Fruit fly (Drosophila melanogaster): ENCODE measurements around the gene Sr-CIV.

Sr-CIV gene

dm6 chr2L:3555408-3556058 is 31.7 kb upstream of the Sr-CIV start (continued):
- no peak for TF ChIP-seq CG8290 (GFP tag; optimal IDR thresholded peaks at IDR 0.05)
- no peak for TF ChIP-seq CG8290 (tag; optimal IDR thresholded peaks at IDR 0.05)
- TF ChIP-seq CG4854 (GFP tag; optimal IDR thresholded peaks at IDR 0.05): no peak
- TF ChIP-seq sisA (GFP tag; IDR thresholded peaks at IDR 0.05): no peak
- TF ChIP-seq kah (GFP tag; optimal IDR thresholded peaks at IDR 0.05): no peak
- no peak for TF ChIP-seq CG18476 (GFP tag; optimal IDR thresholded peaks at IDR 0.05)
- no peak for TF ChIP-seq Drgx (GFP tag; IDR thresholded peaks at IDR 0.05)
- TF ChIP-seq ash1 (GFP tag; optimal IDR thresholded peaks at IDR 0.05): no peak
- TF ChIP-seq BEAF-32 (GFP tag; optimal IDR thresholded peaks at IDR 0.05): peak; percentile 56
- TF ChIP-seq sob (GFP tag; IDR thresholded peaks at IDR 0.05): peak; percentile 58; the same call in 1 of the 2 replicates
- no peak for TF ChIP-seq CG15011 (GFP tag; optimal IDR thresholded peaks at IDR 0.05)
- TF ChIP-seq CG2889 (GFP tag; IDR thresholded peaks at IDR 0.05): no peak
- peak; percentile 54; the same call in 2 of the 3 replicates for TF ChIP-seq CG34422 (GFP tag; IDR thresholded peaks at IDR 0.05)
- TF ChIP-seq tio (GFP tag; optimal IDR thresholded peaks at IDR 0.05): no peak
- no peak for TF ChIP-seq CG9817 (tag; optimal IDR thresholded peaks at IDR 0.05)
- no peak for TF ChIP-seq CG32532 (GFP tag; IDR thresholded peaks at IDR 0.05)
- no peak for TF ChIP-seq CG16863 (GFP tag; optimal IDR thresholded peaks at IDR 0.05)
- no peak for TF ChIP-seq CG10543 (GFP tag; optimal IDR thresholded peaks at IDR 0.05)
- no peak for TF ChIP-seq CG12071 (GFP tag; optimal IDR thresholded peaks at IDR 0.05)
- no peak for TF ChIP-seq disco-r (GFP tag; optimal IDR thresholded peaks at IDR 0.05)
- 0 out of 2 replicates have a peak, but pooled peaks have one; percentile 23 for TF ChIP-seq CG32772 (GFP tag; IDR thresholded peaks at IDR 0.05)
- no peak for TF ChIP-seq Adf1 (GFP tag; IDR thresholded peaks at IDR 0.05)
- no peak for TF ChIP-seq Doc2 (GFP tag; IDR thresholded peaks at IDR 0.05)
- TF ChIP-seq Jarid2 (GFP tag; optimal IDR thresholded peaks at IDR 0.05): no peak
- no peak for TF ChIP-seq danr (GFP tag; IDR thresholded peaks at IDR 0.05)
- no peak for TF ChIP-seq sd (tag; optimal IDR thresholded peaks at IDR 0.05)
- TF ChIP-seq gt (GFP tag; IDR thresholded peaks at IDR 0.05): no peak
- no peak for TF ChIP-seq CG7928 (GFP tag; optimal IDR thresholded peaks at IDR 0.05)
- TF ChIP-seq CG3995 (GFP tag; optimal IDR thresholded peaks at IDR 0.05): no peak
- TF ChIP-seq Deaf1 (tag; optimal IDR thresholded peaks at IDR 0.05): no peak
- TF ChIP-seq CG7987 (GFP tag; optimal IDR thresholded peaks at IDR 0.05): no peak
- no peak for TF ChIP-seq her (GFP tag; optimal IDR thresholded peaks at IDR 0.05)
- no peak for TF ChIP-seq CG13123 (GFP tag; optimal IDR thresholded peaks at IDR 0.05)
- no peak for TF ChIP-seq CkIIα-i1 (GFP tag; IDR thresholded peaks at IDR 0.05)
- TF ChIP-seq Hey (tag; optimal IDR thresholded peaks at IDR 0.05): no peak
- TF ChIP-seq btn (GFP tag; optimal IDR thresholded peaks at IDR 0.05): no peak
- peak; percentile 60 for TF ChIP-seq row (GFP tag; IDR thresholded peaks at IDR 0.05)
- TF ChIP-seq Fer2 (tag; optimal IDR thresholded peaks at IDR 0.05): no peak
- TF ChIP-seq inv (GFP tag; IDR thresholded peaks at IDR 0.05; ENCODE audit: partially characterized antibody): no peak; the same call in 1 of the 2 replicates
- TF ChIP-seq psq (GFP tag; optimal IDR thresholded peaks at IDR 0.05): no peak
- no peak for TF ChIP-seq CG3726 (GFP tag; IDR thresholded peaks at IDR 0.05)

- TF ChIP-seq sima (GFP tag; optimal IDR thresholded peaks at IDR 0.05) (no peak), lbe (GFP tag; optimal IDR thresholded peaks at IDR 0.05) (peak; percentile 10)
These were observed 30.0 kb upstream of the Sr-CIV start for dm6 chr2L:3553902-3554301.

Data from whole organism, embryonic.